Worm (Caenorhabditis elegans) whole organism, late embryonic: Measurements from ENCODE around the gene set-16.
A peak's percentile ranks its signal among the peaks of the same experiment; 100 is the strongest.

Experiments used
- C38D4.7 ChIP-seq: fragments of 200-800 bp; sonication (Bioruptor generic); optimal IDR thresholded peaks from 2 replicates; lab custom pipeline; 2018; ENCODE audit warnings: mild to moderate bottlenecking, missing genetic modification characterization, moderate library complexity, missing compliant biosample characterization
- F13H6.1 ChIP-seq: sonication (generic microtip); optimal IDR thresholded peaks from 2 replicates; lab custom pipeline; 2016; ENCODE audit warnings: missing genetic modification characterization, missing compliant biosample characterization
- K02D7.2 ChIP-seq: sonication (generic microtip); optimal IDR thresholded peaks from 2 replicates; lab custom pipeline; 2017; ENCODE audit warnings: mild to moderate bottlenecking, missing genetic modification characterization, missing compliant biosample characterization
- Y22D7AL.16 ChIP-seq: sonication (generic microtip); optimal IDR thresholded peaks from 2 replicates; lab custom pipeline; 2016; ENCODE audit warnings: missing genetic modification characterization, missing compliant biosample characterization
- ahr-1 ChIP-seq: sonication (generic microtip); optimal IDR thresholded peaks from 2 replicates; lab custom pipeline; 2016; ENCODE audit warnings: missing genetic modification characterization, missing compliant biosample characterization
- ceh-14 ChIP-seq: sonication (generic microtip); optimal IDR thresholded peaks from 2 replicates; lab custom pipeline; 2016; ENCODE audit warnings: missing genotype, missing genetic modification characterization, missing compliant biosample characterization
- ceh-18 ChIP-seq: sonication (generic microtip); optimal IDR thresholded peaks from 2 replicates; lab custom pipeline; 2016; ENCODE audit warnings: missing genetic modification characterization, missing compliant biosample characterization
- ceh-19 ChIP-seq: fragments of 200-800 bp; sonication (Bioruptor generic); optimal IDR thresholded peaks from 2 replicates; lab custom pipeline; 2018; ENCODE audit warnings: mild to moderate bottlenecking, missing genetic modification characterization, missing compliant biosample characterization
- ceh-22 ChIP-seq: sonication (generic microtip); optimal IDR thresholded peaks from 2 replicates; lab custom pipeline; 2017; ENCODE audit warnings: missing biosample characterization, missing genetic modification characterization
- ceh-30 ChIP-seq: fragments of 150-350 bp; optimal IDR thresholded peaks from 2 replicates; lab custom pipeline; 2014; ENCODE audit warnings: missing biosample characterization, missing genetic modification characterization
- ceh-31 ChIP-seq: sonication (generic microtip); optimal IDR thresholded peaks from 2 replicates; lab custom pipeline; 2016; ENCODE audit warnings: missing genetic modification characterization, missing compliant biosample characterization
- ceh-34 ChIP-seq: sonication (generic microtip); optimal IDR thresholded peaks from 2 replicates; lab custom pipeline; 2016; ENCODE audit warnings: mild to moderate bottlenecking, missing genetic modification characterization, missing compliant biosample characterization
- ceh-9 ChIP-seq: sonication (generic microtip); optimal IDR thresholded peaks from 2 replicates; lab custom pipeline; 2016; ENCODE audit warnings: mild to moderate bottlenecking, missing genetic modification characterization, inconsistent platforms, missing compliant biosample characterization
- elt-2 ChIP-seq: sonication (generic microtip); optimal IDR thresholded peaks from 2 replicates; lab custom pipeline; 2016; ENCODE audit warnings: missing genetic modification reagents, missing genetic modification characterization, missing compliant biosample characterization
- elt-4 ChIP-seq: sonication (generic microtip); optimal IDR thresholded peaks from 2 replicates; lab custom pipeline; 2016; ENCODE audit warnings: missing genetic modification characterization, missing compliant biosample characterization
- fax-1 ChIP-seq: sonication (generic microtip); optimal IDR thresholded peaks from 2 replicates; lab custom pipeline; 2016; ENCODE audit warnings: missing genotype, missing genetic modification characterization, missing compliant biosample characterization
- fkh-10 ChIP-seq: fragments of 150-350 bp; optimal IDR thresholded peaks from 2 replicates; lab custom pipeline; 2014; ENCODE audit warnings: missing biosample characterization, missing genetic modification reagents, missing genetic modification characterization
- fkh-6 ChIP-seq: sonication (generic microtip); optimal IDR thresholded peaks from 2 replicates; lab custom pipeline; 2016; ENCODE audit warnings: missing genetic modification characterization, missing compliant biosample characterization
- gmeb-2 ChIP-seq: sonication (generic microtip); optimal IDR thresholded peaks from 2 replicates; lab custom pipeline; 2016; ENCODE audit warnings: missing genetic modification characterization, inconsistent platforms, missing compliant biosample characterization
- hlh-6 ChIP-seq: sonication (generic microtip); optimal IDR thresholded peaks from 2 replicates; lab custom pipeline; 2016; ENCODE audit warnings: missing genotype, missing genetic modification characterization, missing compliant biosample characterization
- hlh-8 ChIP-seq: sonication (generic microtip); optimal IDR thresholded peaks from 2 replicates; lab custom pipeline; 2016; ENCODE audit warnings: missing genotype, missing genetic modification characterization, missing compliant biosample characterization
- lim-6 ChIP-seq: sonication (generic microtip); optimal IDR thresholded peaks from 2 replicates; lab custom pipeline; 2016; ENCODE audit warnings: missing genetic modification characterization, missing compliant biosample characterization
- lin-11 ChIP-seq: fragments of 200-800 bp; sonication (Bioruptor generic); optimal IDR thresholded peaks from 2 replicates; lab custom pipeline; 2018; ENCODE audit warnings: mild to moderate bottlenecking, missing genetic modification characterization, missing compliant biosample characterization
- nfya-1 ChIP-seq: sonication (generic microtip); optimal IDR thresholded peaks from 2 replicates; lab custom pipeline; 2017; ENCODE audit warnings: missing genetic modification characterization, mild to moderate bottlenecking, missing compliant biosample characterization, antibody characterized with exemption, moderate library complexity
- nhr-11 ChIP-seq: fragments of 150-350 bp; optimal IDR thresholded peaks from 2 replicates; lab custom pipeline; 2014; ENCODE audit warnings: missing biosample characterization, missing genetic modification characterization
- nhr-232 ChIP-seq: sonication (generic microtip); optimal IDR thresholded peaks from 2 replicates; lab custom pipeline; 2016; ENCODE audit warnings: missing genetic modification characterization, missing compliant biosample characterization
- odd-2 ChIP-seq: sonication (generic microtip); optimal IDR thresholded peaks from 2 replicates; lab custom pipeline; 2017; ENCODE audit warnings: antibody characterized with exemption, mild to moderate bottlenecking, missing genetic modification characterization, missing compliant biosample characterization
- pag-3 ChIP-seq: sonication (generic microtip); optimal IDR thresholded peaks from 2 replicates; lab custom pipeline; 2016; ENCODE audit warnings: missing compliant biosample characterization, missing genetic modification characterization, borderline replicate concordance
- pat-9 ChIP-seq: fragments of 200-800 bp; sonication (Bioruptor generic); optimal IDR thresholded peaks from 2 replicates; lab custom pipeline; 2018; ENCODE audit warnings: mild to moderate bottlenecking, missing genetic modification characterization, moderate library complexity, missing compliant biosample characterization
- pha-2 ChIP-seq: sonication (generic microtip); optimal IDR thresholded peaks from 2 replicates; lab custom pipeline; 2017; ENCODE audit warnings: mild to moderate bottlenecking, missing genetic modification characterization, missing compliant biosample characterization
- ref-2 ChIP-seq: sonication (generic microtip); optimal IDR thresholded peaks from 2 replicates; lab custom pipeline; 2016; ENCODE audit warnings: missing genetic modification characterization, missing compliant biosample characterization
- sdc-2 ChIP-seq: sonication (generic microtip); optimal IDR thresholded peaks from 2 replicates; lab custom pipeline; 2016; ENCODE audit warnings: missing genotype, missing genetic modification characterization, missing compliant biosample characterization
- sox-2 ChIP-seq: fragments of 200-800 bp; sonication (Bioruptor generic); IDR thresholded peaks from 2 replicates; pipeline ENCODE4 v1.3.6; 2022; ENCODE audit warnings: missing genetic modification reagents, missing genetic modification characterization, missing compliant biosample characterization
- tbx-2 ChIP-seq: sonication (generic microtip); optimal IDR thresholded peaks from 2 replicates; lab custom pipeline; 2016; ENCODE audit warnings: missing genetic modification characterization, missing compliant biosample characterization
- tbx-7 ChIP-seq: sonication (generic microtip); optimal IDR thresholded peaks from 2 replicates; lab custom pipeline; 2016; ENCODE audit warnings: missing genotype, missing genetic modification characterization, missing compliant biosample characterization
- ttx-3 ChIP-seq: sonication (generic microtip); optimal IDR thresholded peaks from 2 replicates; lab custom pipeline; 2016; ENCODE audit warnings: missing genetic modification reagents, missing genetic modification characterization, missing compliant biosample characterization
- unc-3 ChIP-seq, 2 experiments: fragments of 200-800 bp in 1 of 2; sonication (Bioruptor generic) in 1 of 2; sonication (generic microtip) in 1 of 2; conservative IDR thresholded peaks in 1 of 2; optimal IDR thresholded peaks in 1 of 2; 2 replicates each; pipeline versions ENCODE4 v1.3.6 to Lab custom; 2016 to 2022; ENCODE audit warnings: missing compliant biosample characterization in 2 of 2, missing genetic modification characterization in 2 of 2, missing genetic modification reagents in 1 of 2
- unc-42 ChIP-seq: sonication (generic microtip); optimal IDR thresholded peaks from 2 replicates; lab custom pipeline; 2016; ENCODE audit warnings: missing genotype, missing genetic modification characterization, missing compliant biosample characterization
- unc-55 ChIP-seq: sonication (generic microtip); optimal IDR thresholded peaks from 2 replicates; lab custom pipeline; 2017; ENCODE audit warnings: missing biosample characterization, missing genetic modification reagents, missing genetic modification characterization
- zip-5 ChIP-seq: sonication (generic microtip); optimal IDR thresholded peaks from 2 replicates; lab custom pipeline; 2016; ENCODE audit warnings: missing genetic modification characterization, missing compliant biosample characterization

Gene set-16

ce11 chrIII:13623014-13623413 lies 20.7 kb upstream of the set-16 start, which contains the start of gene mlc-5:
mlc-5 (plus strand) TSS chrIII:13623314.
- TF ChIP-seq ceh-22 (tag; lab: Kevin White, UChicago) (no peak), pag-3 (tag; lab: Kevin White, UChicago) (no peak), nfya-1 (no peak), zip-5 (tag; lab: Kevin White, UChicago) (no peak), tbx-7 (tag; lab: Kevin White, UChicago) (no peak), pha-2 (tag; lab: Kevin White, UChicago) (no peak)

- TF ChIP-seq ceh-34 (tag; lab: Kevin White, UChicago) (no peak), sox-2 (GFP tag; lab: Robert Waterston, UW) (no peak), ttx-3 (tag; lab: Kevin White, UChicago) (no peak), unc-55 (GFP tag; lab: Kevin White, UChicago) (no peak), hlh-8 (tag; lab: Kevin White, UChicago) (no peak), lin-11 (tag; lab: Kevin White, UChicago) (no peak), odd-2 (tag; lab: Kevin White, UChicago) (no peak), elt-2 (tag; lab: Kevin White, UChicago) (no peak)
These were observed 19.5 kb upstream of the set-16 start, which contains the start of gene taf-9 for ce11 chrIII:13624226-13624625. taf-9 (plus strand) TSS chrIII:13624276.

ce11 chrIII:13625650-13626430 lies 17.9 kb upstream of the set-16 start:
- TF ChIP-seq ceh-14 (tag; lab: Kevin White, UChicago) (no peak), pat-9 (tag; lab: Kevin White, UChicago) (no peak), pag-3 (tag; lab: Kevin White, UChicago) (no peak), K02D7.2 (tag; lab: Kevin White, UChicago) (no peak), ceh-19 (GFP tag; lab: Kevin White, UChicago) (no peak), fax-1 (tag; lab: Kevin White, UChicago) (no peak), fkh-10 (GFP tag; lab: Kevin White, UChicago) (no peak), ref-2 (tag; lab: Kevin White, UChicago) (no peak), gmeb-2 (no peak), unc-55 (GFP tag; lab: Kevin White, UChicago) (no peak), ahr-1 (tag; lab: Kevin White, UChicago) (no peak), nhr-11 (tag; lab: Kevin White, UChicago) (no peak), nhr-232 (tag; lab: Kevin White, UChicago) (no peak), unc-3 (GFP tag; conservative IDR thresholded peaks at IDR 0.05; lab: Robert Waterston, UW) (no peak), unc-3 (tag; optimal IDR thresholded peaks at IDR 0.05; lab: Kevin White, UChicago) (no peak), lim-6 (tag; lab: Kevin White, UChicago) (no peak), elt-4 (no peak), lin-11 (tag; lab: Kevin White, UChicago) (no peak), sdc-2 (tag; lab: Kevin White, UChicago) (no peak), unc-42 (tag; lab: Kevin White, UChicago) (no peak), ceh-31 (tag; lab: Kevin White, UChicago) (no peak)

- TF ChIP-seq elt-2 (tag; lab: Kevin White, UChicago) (peak; percentile 85), F13H6.1 (tag; lab: Kevin White, UChicago) (no peak)
These were observed 17.0 kb upstream of the set-16 start, which contains the start of gene T12D8.5 for ce11 chrIII:13626692-13627091. T12D8.5 (minus strand) TSS chrIII:13626786.

ce11 chrIII:13630708-13631107 lies 13.0 kb upstream of the set-16 start, which contains the start of gene arrd-17:
arrd-17 (minus strand) TSS chrIII:13630808.
- no peak for TF ChIP-seq ceh-14 (tag; lab: Kevin White, UChicago)
- no peak for TF ChIP-seq sox-2 (GFP tag; lab: Robert Waterston, UW)
- TF ChIP-seq ceh-9 (tag; lab: Kevin White, UChicago) = no peak
- TF ChIP-seq fkh-6 (tag; lab: Kevin White, UChicago) = no peak
- no peak for TF ChIP-seq ceh-30 (tag; lab: Kevin White, UChicago)
- TF ChIP-seq K02D7.2 (tag; lab: Kevin White, UChicago) = no peak
- TF ChIP-seq C38D4.7 (GFP tag; lab: Kevin White, UChicago) = no peak
- no peak for TF ChIP-seq hlh-6 (tag; lab: Kevin White, UChicago)
- no peak for TF ChIP-seq lin-11 (tag; lab: Kevin White, UChicago)
- no peak for TF ChIP-seq tbx-2
- TF ChIP-seq Y22D7AL.16 (tag; lab: Kevin White, UChicago) = no peak
- TF ChIP-seq pag-3 (tag; lab: Kevin White, UChicago) = no peak
- no peak for TF ChIP-seq ceh-18 (tag; lab: Kevin White, UChicago)
